Fruit fly (Drosophila melanogaster) whole organism, embryonic: ENCODE measurements around the gene CG9590.

Experiments
- Awh ChIP-seq: fragments of 200-800 bp; sonication (Bioruptor generic); IDR thresholded peaks from 2 replicates; pipeline ENCODE4, ENCODE4 v1.3.6; 2022; ENCODE audit warnings: missing biosample characterization, missing genetic modification characterization
- C15 ChIP-seq: fragments of 200-800 bp; sonication (Bioruptor generic); IDR thresholded peaks from 3 replicates; pipeline ENCODE4 v1.3.6; 2022; ENCODE audit warnings: missing biosample characterization, missing genetic modification characterization
- CG10543 ChIP-seq: fragments of 200-800 bp; sonication (Bioruptor generic); optimal IDR thresholded peaks from 3 replicates; lab custom pipeline; 2017; ENCODE audit warnings: missing biosample characterization, mild to moderate bottlenecking, missing genetic modification characterization, moderate library complexity
- CG11247 ChIP-seq: fragments of 200-800 bp; sonication (Bioruptor generic); IDR thresholded peaks from 2 replicates; pipeline ENCODE4 v1.3.6; 2022; ENCODE audit warnings: missing biosample characterization, missing genetic modification characterization
- CG11696 ChIP-seq: fragments of 200-800 bp; sonication (Bioruptor generic); IDR thresholded peaks from 2 replicates; pipeline ENCODE4 v1.3.6; 2022; ENCODE audit warnings: missing biosample characterization, missing genetic modification characterization
- CG13424 ChIP-seq: fragments of 200-800 bp; sonication (Bioruptor generic); optimal IDR thresholded peaks from 2 replicates; lab custom pipeline; 2019; ENCODE audit warnings: missing biosample characterization, mild to moderate bottlenecking, missing genetic modification characterization, moderate library complexity
- CG14667 ChIP-seq: fragments of 200-800 bp; sonication (Bioruptor generic); IDR thresholded peaks from 2 replicates; pipeline ENCODE4 v1.3.6; 2022; ENCODE audit warnings: missing biosample characterization, missing genetic modification characterization
- CG15269 ChIP-seq: fragments of 200-800 bp; sonication (Bioruptor generic); optimal IDR thresholded peaks from 2 replicates; lab custom pipeline; 2018; ENCODE audit warnings: missing biosample characterization, mild to moderate bottlenecking, missing genetic modification characterization, moderate library complexity
- CG17385 ChIP-seq: fragments of 200-800 bp; sonication (Bioruptor generic); optimal IDR thresholded peaks from 3 replicates; lab custom pipeline; 2018; ENCODE audit warnings: missing biosample characterization, mild to moderate bottlenecking, missing genetic modification characterization
- CG18599 ChIP-seq: fragments of 200-800 bp; sonication (Bioruptor generic); optimal IDR thresholded peaks from 3 replicates; lab custom pipeline; 2017; ENCODE audit warnings: missing biosample characterization, missing genetic modification characterization, mild to moderate bottlenecking, moderate library complexity, missing genetic modification reagents
- CG31365 ChIP-seq: fragments of 200-800 bp; sonication (Bioruptor generic); optimal IDR thresholded peaks from 2 replicates; lab custom pipeline; 2018; ENCODE audit warnings: missing biosample characterization, mild to moderate bottlenecking, missing genetic modification characterization
- CG31441 ChIP-seq: fragments of 200-800 bp; sonication (Bioruptor generic); IDR thresholded peaks from 2 replicates; pipeline ENCODE4 v1.3.6; 2022; ENCODE audit warnings: missing biosample characterization, missing genetic modification characterization
- CG32532 ChIP-seq: fragments of 200-800 bp; sonication (Bioruptor generic); IDR thresholded peaks from 2 replicates; pipeline ENCODE4 v1.3.6; 2022; ENCODE audit warnings: missing biosample characterization, missing genetic modification characterization
- CG3281 ChIP-seq: fragments of 200-800 bp; sonication (Bioruptor generic); optimal IDR thresholded peaks from 3 replicates; lab custom pipeline; 2017; ENCODE audit warnings: missing biosample characterization, mild to moderate bottlenecking, missing genetic modification characterization
- CG4282 ChIP-seq: fragments of 200-800 bp; sonication (Bioruptor generic); optimal IDR thresholded peaks from 2 replicates; lab custom pipeline; 2016; ENCODE audit warnings: missing biosample characterization, missing genetic modification characterization
- CG4424 ChIP-seq: fragments of 200-800 bp; sonication (Bioruptor generic); optimal IDR thresholded peaks from 3 replicates; lab custom pipeline; 2016; ENCODE audit warnings: missing biosample characterization, missing genetic modification characterization
- CG6175 ChIP-seq: fragments of 200-800 bp; sonication (Bioruptor generic); IDR thresholded peaks from 3 replicates; pipeline ENCODE4 v1.3.6; 2022; ENCODE audit warnings: missing biosample characterization, missing genetic modification characterization
- CG6683 ChIP-seq: fragments of 200-800 bp; sonication (Bioruptor generic); optimal IDR thresholded peaks from 2 replicates; lab custom pipeline; 2017; ENCODE audit warnings: missing biosample characterization, mild to moderate bottlenecking, missing genetic modification characterization, missing genetic modification reagents
- CG7839 ChIP-seq: fragments of 200-800 bp; sonication (Bioruptor generic); optimal IDR thresholded peaks from 3 replicates; lab custom pipeline; 2018; ENCODE audit warnings: missing biosample characterization, mild to moderate bottlenecking, missing genetic modification characterization, moderate library complexity
- CG8089 ChIP-seq: fragments of 200-800 bp; sonication (Bioruptor generic); optimal IDR thresholded peaks from 3 replicates; lab custom pipeline; 2016; ENCODE audit warnings: missing biosample characterization, missing genetic modification characterization
- CG8478 ChIP-seq: fragments of >200 bp; optimal IDR thresholded peaks from 2 replicates; lab custom pipeline; 2018
- H15 ChIP-seq: fragments of 200-800 bp; sonication (Bioruptor generic); IDR thresholded peaks from 3 replicates; pipeline ENCODE4 v1.3.6; 2022; ENCODE audit warnings: missing biosample characterization, missing genetic modification characterization
- HLH54F ChIP-seq: fragments of 200-800 bp; sonication (Bioruptor generic); optimal IDR thresholded peaks from 3 replicates; lab custom pipeline; 2016; ENCODE audit warnings: missing biosample characterization, missing genetic modification characterization
- HmgZ ChIP-seq: fragments of 200-800 bp; sonication (Bioruptor generic); optimal IDR thresholded peaks from 2 replicates; lab custom pipeline; 2018; ENCODE audit warnings: missing biosample characterization, mild to moderate bottlenecking, missing genetic modification characterization
- Lpt ChIP-seq: fragments of >200 bp; optimal IDR thresholded peaks from 2 replicates; lab custom pipeline; 2018; ENCODE audit warnings: missing biosample characterization, missing genetic modification characterization
- Oli ChIP-seq: fragments of 200-800 bp; sonication (Bioruptor generic); optimal IDR thresholded peaks from 2 replicates; lab custom pipeline; 2018; ENCODE audit warnings: missing biosample characterization, mild to moderate bottlenecking, missing genetic modification characterization, moderate library complexity
- Ptx1 ChIP-seq: fragments of 200-800 bp; sonication (Bioruptor generic); IDR thresholded peaks from 2 replicates; pipeline ENCODE4 v1.3.6; 2022; ENCODE audit warnings: missing biosample characterization, missing genetic modification characterization
- Rx ChIP-seq: fragments of 200-800 bp; sonication (Bioruptor generic); IDR thresholded peaks from 2 replicates; pipeline ENCODE4 v1.3.6; 2022; ENCODE audit warnings: missing biosample characterization, missing genetic modification characterization
- Sox102F ChIP-seq: fragments of 200-800 bp; sonication (Bioruptor generic); optimal IDR thresholded peaks from 2 replicates; lab custom pipeline; 2018; ENCODE audit warnings: missing biosample characterization, mild to moderate bottlenecking, missing genetic modification characterization, moderate library complexity
- Stat92E ChIP-seq, 3 experiments: fragments of >200 bp in 2 of 3; fragments of 200-800 bp in 1 of 3; sonication (Bioruptor generic) in 1 of 3; optimal IDR thresholded peaks; 2 replicates each; lab custom pipeline; 2017 to 2019; ENCODE audit warnings: missing biosample characterization in 3 of 3, missing genetic modification characterization in 3 of 3, mild to moderate bottlenecking in 1 of 3, moderate library complexity in 1 of 3
- amos ChIP-seq: fragments of 200-800 bp; sonication (Bioruptor generic); IDR thresholded peaks from 2 replicates; pipeline ENCODE4 v1.3.6; 2022; ENCODE audit warnings: missing biosample characterization, missing genetic modification characterization; ENCODE audit not compliant: partially characterized antibody
- cad ChIP-seq: fragments of >200 bp; optimal IDR thresholded peaks from 2 replicates; lab custom pipeline; 2017; ENCODE audit warnings: missing biosample characterization, missing genetic modification characterization
- chinmo ChIP-seq: fragments of 200-800 bp; sonication (Bioruptor generic); IDR thresholded peaks from 4 replicates; pipeline ENCODE4 v1.3.6; 2022; ENCODE audit warnings: missing biosample characterization, missing genetic modification characterization; ENCODE audit not compliant: partially characterized antibody
- dan ChIP-seq: fragments of 200-800 bp; sonication (Bioruptor generic); IDR thresholded peaks from 2 replicates; pipeline ENCODE4 v1.3.6; 2022; ENCODE audit warnings: missing biosample characterization, missing genetic modification characterization
- dmrt99B ChIP-seq: fragments of 200-800 bp; sonication (Bioruptor generic); optimal IDR thresholded peaks from 2 replicates; lab custom pipeline; 2018; ENCODE audit warnings: missing biosample characterization, mild to moderate bottlenecking, missing genetic modification characterization, moderate library complexity
- ems ChIP-seq: fragments of 200-800 bp; sonication (Bioruptor generic); optimal IDR thresholded peaks from 3 replicates; lab custom pipeline; 2016; ENCODE audit warnings: missing biosample characterization, missing genetic modification characterization
- eve ChIP-seq, 2 experiments: fragments of >200 bp; optimal IDR thresholded peaks; 2 replicates each; lab custom pipeline; 2017; ENCODE audit warnings: missing biosample characterization in 2 of 2, missing genetic modification characterization in 2 of 2
- exex ChIP-seq: fragments of 200-800 bp; sonication (Bioruptor generic); optimal IDR thresholded peaks from 4 replicates; lab custom pipeline; 2018; ENCODE audit warnings: missing biosample characterization, mild to moderate bottlenecking, missing genetic modification characterization, moderate library complexity
- fd96Cb ChIP-seq: fragments of 200-800 bp; sonication (Bioruptor generic); optimal IDR thresholded peaks from 2 replicates; lab custom pipeline; 2018; ENCODE audit warnings: missing biosample characterization, mild to moderate bottlenecking, missing genetic modification characterization, moderate library complexity
- grn ChIP-seq: fragments of 200-800 bp; sonication (Bioruptor generic); optimal IDR thresholded peaks from 3 replicates; lab custom pipeline; 2017; ENCODE audit warnings: missing biosample characterization, missing genetic modification characterization
- hkb ChIP-seq, 2 experiments: fragments of 200-800 bp in 1 of 2; fragments of >200 bp in 1 of 2; sonication (Bioruptor generic) in 1 of 2; IDR thresholded peaks in 1 of 2; optimal IDR thresholded peaks in 1 of 2; 2 replicates each; pipeline versions ENCODE4 v1.3.6 to Lab custom; 2017 to 2022; ENCODE audit warnings: missing biosample characterization in 1 of 2, missing genetic modification characterization in 1 of 2
- lab ChIP-seq: fragments of 200-800 bp; sonication (Bioruptor generic); optimal IDR thresholded peaks from 3 replicates; lab custom pipeline; 2017; ENCODE audit warnings: missing biosample characterization, missing genetic modification characterization, mild to moderate bottlenecking, moderate library complexity, missing genetic modification reagents
- mam ChIP-seq: fragments of 200-800 bp; sonication (Bioruptor generic); optimal IDR thresholded peaks from 3 replicates; lab custom pipeline; 2016; ENCODE audit warnings: missing biosample characterization, missing genetic modification characterization
- rib ChIP-seq: fragments of 200-800 bp; sonication (Bioruptor generic); IDR thresholded peaks from 2 replicates; pipeline ENCODE4 v1.3.6; 2022; ENCODE audit warnings: missing biosample characterization, missing genetic modification characterization
- scrt ChIP-seq: fragments of 200-800 bp; sonication (Bioruptor generic); optimal IDR thresholded peaks from 2 replicates; lab custom pipeline; 2018; ENCODE audit warnings: missing biosample characterization, mild to moderate bottlenecking, missing genetic modification characterization, moderate library complexity
- ssp ChIP-seq: fragments of 200-800 bp; sonication (Bioruptor generic); IDR thresholded peaks from 2 replicates; pipeline ENCODE4 v1.3.6; 2022; ENCODE audit warnings: missing biosample characterization, missing genetic modification characterization
- stc ChIP-seq: fragments of 200-800 bp; sonication (Bioruptor generic); IDR thresholded peaks from 2 replicates; pipeline ENCODE4 v1.3.6; 2022; ENCODE audit warnings: missing biosample characterization, missing genetic modification characterization
- zfh1 ChIP-seq: fragments of 200-800 bp; sonication (Bioruptor generic); IDR thresholded peaks from 3 replicates; pipeline ENCODE4 v1.3.6; 2022; ENCODE audit warnings: missing biosample characterization, missing genetic modification characterization

CG9590 gene

DNA sequence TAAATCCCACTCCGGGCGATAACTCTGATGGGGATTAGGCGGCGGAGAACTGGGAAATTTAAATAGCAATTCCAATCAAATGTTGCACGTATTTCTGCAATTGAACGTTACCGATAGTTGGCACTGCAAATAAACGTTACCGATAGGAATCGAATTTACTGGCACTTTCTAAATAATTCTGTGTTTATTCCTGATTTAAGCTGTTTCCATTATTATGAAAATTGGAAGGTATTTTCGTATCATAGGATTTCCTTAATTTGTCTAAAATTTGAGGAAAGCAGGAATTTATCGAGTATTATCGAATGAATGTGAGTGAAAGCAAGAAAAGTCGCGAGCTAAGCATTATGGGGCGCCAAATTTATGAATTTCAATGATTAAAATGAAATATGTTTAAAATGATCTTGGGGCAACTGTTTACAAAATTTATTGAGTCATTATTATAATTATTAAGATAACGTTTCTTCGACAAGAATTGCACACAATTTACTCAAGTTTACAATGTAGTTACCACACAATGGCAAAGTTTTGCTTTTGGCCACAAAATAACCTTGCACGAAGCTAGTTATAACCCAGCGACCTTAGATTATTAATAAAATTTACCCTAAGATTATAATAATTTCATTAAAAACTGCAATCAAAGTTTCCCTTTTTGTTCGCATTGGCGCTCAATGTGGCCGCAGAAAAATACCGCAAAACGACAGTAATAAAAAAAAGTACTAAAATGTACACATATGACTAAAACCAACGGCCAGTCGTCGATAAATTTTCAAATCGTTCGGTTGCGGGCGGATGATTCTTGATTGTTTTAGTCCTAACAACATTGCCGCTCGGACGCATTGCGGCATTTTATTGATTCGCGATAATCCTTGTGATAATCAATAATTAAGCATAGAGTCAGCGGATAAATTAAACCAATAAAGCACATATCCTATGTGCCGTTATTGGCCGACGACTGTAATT, 17.3 kb downstream of the CG9590 start, which contains the start of gene alpha-Man-IIb (continued):
- TF ChIP-seq CG3281 (peak; percentile 1), mam (peak; percentile 9), Awh (GFP tag; lab: Robert Waterston, UW) (no peak), amos (GFP tag; lab: Robert Waterston, UW) (peak; percentile 71), stc (peak; percentile 45; the same call in 1 of the 2 replicates), exex (tag; lab: Kevin White, UChicago) (no peak), CG4282 (no peak), eve (GFP tag; optimal IDR thresholded peaks at IDR 0.05; lab: Kevin White, UChicago) (no peak), CG6683 (GFP tag; lab: Kevin White, UChicago) (no peak), dmrt99B (tag; lab: Kevin White, UChicago) (no peak), fd96Cb (tag; lab: Kevin White, UChicago) (no peak), zfh1 (peak; percentile 55; the same call in 1 of the 3 replicates), CG6175 (GFP tag; lab: Robert Waterston, UW) (no peak), ssp (GFP tag; lab: Robert Waterston, UW) (0 out of 2 replicates have a peak, but pooled peaks have one; percentile 13), CG14667 (GFP tag; lab: Robert Waterston, UW) (no peak), CG11696 (no peak), cad (GFP tag; lab: Kevin White, UChicago) (no peak), CG8478 (lab: Kevin White, UChicago) (no peak), CG31365 (no peak), CG17385 (GFP tag; lab: Kevin White, UChicago) (peak; percentile 25), Lpt (GFP tag; lab: Kevin White, UChicago) (no peak), H15 (GFP tag; lab: Robert Waterston, UW) (no peak), HLH54F (no peak), grn (GFP tag; lab: Kevin White, UChicago) (no peak), Rx (no peak), rib (GFP tag; lab: Robert Waterston, UW) (no peak), CG10543 (no peak), CG13424 (tag; lab: Kevin White, UChicago) (no peak), HmgZ (tag; lab: Kevin White, UChicago) (peak; percentile 65), chinmo (GFP tag; lab: Robert Waterston, UW) (0 out of 4 replicates have a peak, but pooled peaks have one; percentile 39), dan (GFP tag; lab: Robert Waterston, UW) (no peak), hkb (optimal IDR thresholded peaks at IDR 0.05; lab: Kevin White, UChicago) (no peak), hkb (GFP tag; IDR thresholded peaks at IDR 0.05; lab: Robert Waterston, UW) (no peak), Oli (tag; lab: Kevin White, UChicago) (no peak), CG32532 (GFP tag; lab: Robert Waterston, UW) (peak; percentile 45; the same call in 1 of the 2 replicates), C15 (no peak), CG11247 (GFP tag; lab: Robert Waterston, UW) (0 out of 2 replicates have a peak, but pooled peaks have one; percentile 14), Ptx1 (GFP tag; lab: Robert Waterston, UW) (peak; percentile 31; the same call in 1 of the 2 replicates), CG18599 (GFP tag; lab: Kevin White, UChicago) (no peak), CG15269 (tag; lab: Kevin White, UChicago) (no peak), CG7839 (tag; lab: Kevin White, UChicago) (no peak), Stat92E (GFP tag; optimal IDR thresholded peaks at IDR 0.05; lab: Kevin White, UChicago) (no peak), lab (GFP tag; lab: Kevin White, UChicago) (no peak), ems (peak; percentile 30), CG4424 (GFP tag; lab: Kevin White, UChicago) (no peak), CG8089 (GFP tag; lab: Kevin White, UChicago) (no peak), Sox102F (GFP tag; lab: Kevin White, UChicago) (no peak), CG31441 (GFP tag; lab: Robert Waterston, UW) (peak; percentile 30; the same call in 1 of the 2 replicates), scrt (GFP tag; lab: Kevin White, UChicago) (no peak)
